Worm (Caenorhabditis elegans) whole organism, L4 larva: Measurements from ENCODE around the gene rga-1.

Experiments
- F10B5.3 ChIP-seq: sonication (generic microtip); optimal IDR thresholded peaks from 2 replicates; lab custom pipeline; 2016; ENCODE audit warnings: mild to moderate bottlenecking, missing genetic modification characterization, missing compliant biosample characterization
- F44E2.7 ChIP-seq: fragments of 200-800 bp; sonication (Bioruptor generic); IDR thresholded peaks from 2 replicates; pipeline ENCODE4 v2.1.2; 2022; ENCODE audit warnings: missing genetic modification characterization, missing compliant biosample characterization
- F49E8.2 ChIP-seq: sonication (generic microtip); optimal IDR thresholded peaks from 2 replicates; lab custom pipeline; 2016; ENCODE audit warnings: missing compliant biosample characterization, mild to moderate bottlenecking, missing genetic modification characterization, borderline replicate concordance
- R02D3.7 ChIP-seq: fragments of 150-350 bp; sonication (generic microtip); optimal IDR thresholded peaks from 3 replicates; lab custom pipeline; 2014; ENCODE audit warnings: missing biosample characterization, missing genetic modification characterization
- Y48G9A.11 ChIP-seq: fragments of 200-800 bp; sonication (Bioruptor generic); IDR thresholded peaks from 2 replicates; pipeline ENCODE4 v1.3.6; 2022; ENCODE audit warnings: missing genetic modification reagents, missing genetic modification characterization, missing compliant biosample characterization
- Y5F2A.4 ChIP-seq: fragments of 200-800 bp; sonication (Bioruptor generic); optimal IDR thresholded peaks from 2 replicates; lab custom pipeline; 2018; ENCODE audit warnings: mild to moderate bottlenecking, missing genetic modification characterization, missing compliant biosample characterization
- Y75B8A.6 ChIP-seq: fragments of 200-800 bp; sonication (Bioruptor generic); IDR thresholded peaks from 2 replicates; pipeline ENCODE4 v1.3.6; 2022; ENCODE audit warnings: missing genetic modification reagents, missing genetic modification characterization, missing compliant biosample characterization
- aha-1 ChIP-seq: fragments of 150-350 bp; peaks from one replicate; lab custom pipeline; 2014; ENCODE audit warnings: missing biosample characterization, missing genetic modification characterization
- aly-2 ChIP-seq: sonication (generic microtip); optimal IDR thresholded peaks from 2 replicates; lab custom pipeline; 2018; ENCODE audit warnings: missing biosample characterization, missing genetic modification characterization
- ceh-28 ChIP-seq: fragments of 150-350 bp; optimal IDR thresholded peaks from 2 replicates; lab custom pipeline; 2014; ENCODE audit warnings: missing biosample characterization, missing genetic modification reagents, missing genetic modification characterization
- ceh-62 ChIP-seq: sonication (generic microtip); optimal IDR thresholded peaks from 2 replicates; lab custom pipeline; 2017; ENCODE audit warnings: missing biosample characterization, missing genetic modification characterization
- ceh-82 ChIP-seq: sonication (generic microtip); optimal IDR thresholded peaks from 2 replicates; lab custom pipeline; 2017; ENCODE audit warnings: missing biosample characterization, missing genetic modification characterization
- daf-12 ChIP-seq: fragments of 150-350 bp; optimal IDR thresholded peaks from 2 replicates; lab custom pipeline; 2014; ENCODE audit warnings: missing biosample characterization, missing genetic modification reagents, missing genetic modification characterization
- daf-16 ChIP-seq, 3 experiments: sonication (generic microtip); optimal IDR thresholded peaks; 2 replicates each; lab custom pipeline; 2016 to 2017; ENCODE audit warnings: missing genetic modification characterization in 3 of 3, missing genetic modification reagents in 3 of 3, mild to moderate bottlenecking in 2 of 3, missing compliant biosample characterization in 2 of 3, missing biosample characterization in 1 of 3, moderate library complexity in 1 of 3
- daf-19 ChIP-seq: fragments of 200-800 bp; sonication (Bioruptor generic); conservative IDR thresholded peaks from 2 replicates; pipeline ENCODE4 v1.3.6; 2022; ENCODE audit warnings: missing genetic modification characterization, missing compliant biosample characterization
- dmd-6 ChIP-seq: fragments of 200-800 bp; sonication (Bioruptor generic); IDR thresholded peaks from 2 replicates; pipeline ENCODE4 v1.3.6; 2022; ENCODE audit warnings: missing genetic modification reagents, missing genetic modification characterization, missing compliant biosample characterization
- dmd-8 ChIP-seq: fragments of 200-800 bp; sonication (Bioruptor generic); IDR thresholded peaks from 2 replicates; pipeline ENCODE4 v1.3.6; 2022; ENCODE audit warnings: missing genetic modification characterization, missing compliant biosample characterization
- duxl-1 ChIP-seq: sonication (generic microtip); optimal IDR thresholded peaks from 2 replicates; lab custom pipeline; 2016; ENCODE audit warnings: mild to moderate bottlenecking, missing genetic modification characterization, moderate library complexity, missing compliant biosample characterization; ENCODE audit not compliant: poor library complexity
- dve-1 ChIP-seq: sonication (generic microtip); optimal IDR thresholded peaks from 2 replicates; lab custom pipeline; 2017; ENCODE audit warnings: antibody characterized with exemption, mild to moderate bottlenecking, missing genetic modification characterization, missing compliant biosample characterization; ENCODE audit not compliant: insufficient read depth
- egl-43 ChIP-seq: fragments of 200-800 bp; sonication (Bioruptor generic); IDR thresholded peaks from 2 replicates; pipeline ENCODE4 v1.3.6; 2022; ENCODE audit warnings: missing genetic modification reagents, missing genetic modification characterization, missing compliant biosample characterization
- gei-8 ChIP-seq: fragments of 200-800 bp; sonication (Bioruptor generic); optimal IDR thresholded peaks from 2 replicates; lab custom pipeline; 2018; ENCODE audit warnings: mild to moderate bottlenecking, missing genetic modification characterization, missing compliant biosample characterization
- hlh-11 ChIP-seq: fragments of 200-800 bp; sonication (Bioruptor generic); optimal IDR thresholded peaks from 2 replicates; lab custom pipeline; 2018; ENCODE audit warnings: mild to moderate bottlenecking, missing genetic modification characterization, missing compliant biosample characterization
- lim-7 ChIP-seq: fragments of 200-800 bp; sonication (Bioruptor generic); IDR thresholded peaks from 2 replicates; pipeline ENCODE4 v1.3.6; 2022; ENCODE audit warnings: missing genetic modification characterization, missing compliant biosample characterization
- lin-15B ChIP-seq: fragments of 150-350 bp; sonication (generic microtip); optimal IDR thresholded peaks from 3 replicates; lab custom pipeline; 2014; ENCODE audit warnings: missing biosample characterization, missing genetic modification characterization
- lin-38 ChIP-seq: fragments of 200-800 bp; sonication (Bioruptor generic); IDR thresholded peaks from 2 replicates; pipeline ENCODE4 v1.3.6; 2022; ENCODE audit warnings: missing genetic modification reagents, missing genetic modification characterization, missing compliant biosample characterization
- lsy-2 ChIP-seq, 2 experiments: fragments of 150-350 bp in 1 of 2; sonication (generic microtip) in 1 of 2; optimal IDR thresholded peaks; 2 replicates each; lab custom pipeline; 2014 to 2017; ENCODE audit warnings: missing biosample characterization in 2 of 2, missing genetic modification characterization in 2 of 2
- madf-5 ChIP-seq, 2 experiments: fragments of 200-800 bp; sonication (Bioruptor generic); IDR thresholded peaks; 2 replicates each; pipeline ENCODE4 v1.3.6; 2022; ENCODE audit warnings: missing compliant biosample characterization in 2 of 2, missing genetic modification characterization in 2 of 2
- madf-9 ChIP-seq: fragments of 200-800 bp; sonication (Bioruptor generic); conservative IDR thresholded peaks from 2 replicates; pipeline ENCODE4 v1.3.6; 2022; ENCODE audit warnings: missing genetic modification reagents, missing genetic modification characterization, missing compliant biosample characterization
- mdl-1 ChIP-seq, 2 experiments: fragments of 150-350 bp in 1 of 2; sonication (generic microtip) in 1 of 2; optimal IDR thresholded peaks; 2 replicates each; lab custom pipeline; 2014 to 2017; ENCODE audit warnings: missing biosample characterization in 2 of 2, missing genetic modification characterization in 2 of 2
- mdt-29 ChIP-seq: fragments of 200-800 bp; sonication (Bioruptor generic); IDR thresholded peaks from 2 replicates; pipeline ENCODE4 v1.3.6; 2022; ENCODE audit warnings: missing genetic modification reagents, missing genetic modification characterization, missing compliant biosample characterization
- mep-1 ChIP-seq: fragments of 150-350 bp; sonication (generic microtip); optimal IDR thresholded peaks from 3 replicates; lab custom pipeline; 2014; ENCODE audit warnings: missing biosample characterization, missing genetic modification characterization
- mes-2 ChIP-seq: sonication (generic microtip); optimal IDR thresholded peaks from 2 replicates; lab custom pipeline; 2016; ENCODE audit warnings: missing genotype, mild to moderate bottlenecking, missing genetic modification characterization, missing compliant biosample characterization; ENCODE audit not compliant: poor library complexity, severe bottlenecking
- mxl-3 ChIP-seq: fragments of 200-800 bp; sonication (Bioruptor generic); optimal IDR thresholded peaks from 2 replicates; lab custom pipeline; 2018; ENCODE audit warnings: mild to moderate bottlenecking, missing genetic modification characterization, missing compliant biosample characterization
- nhr-10 ChIP-seq: fragments of 150-350 bp; optimal IDR thresholded peaks from 2 replicates; lab custom pipeline; 2014; ENCODE audit warnings: missing biosample characterization, missing genetic modification characterization
- nhr-25 ChIP-seq: sonication (generic microtip); optimal IDR thresholded peaks from 2 replicates; lab custom pipeline; 2017; ENCODE audit warnings: missing genetic modification characterization, mild to moderate bottlenecking, missing compliant biosample characterization, antibody characterized with exemption, moderate library complexity, borderline replicate concordance; ENCODE audit not compliant: insufficient read depth
- nhr-28 ChIP-seq: fragments of 150-350 bp; optimal IDR thresholded peaks from 2 replicates; lab custom pipeline; 2014; ENCODE audit warnings: missing biosample characterization, missing genetic modification characterization
- nhr-77 ChIP-seq: fragments of 150-350 bp; optimal IDR thresholded peaks from 2 replicates; lab custom pipeline; 2014; ENCODE audit warnings: missing biosample characterization, missing genetic modification characterization
- pha-4 ChIP-seq, 2 experiments: fragments of 150-350 bp in 1 of 2; fragments of 200-800 bp in 1 of 2; sonication (Bioruptor generic) in 1 of 2; IDR thresholded peaks in 1 of 2; optimal IDR thresholded peaks in 1 of 2; 2 replicates each; pipeline versions ENCODE4 v1.3.6 to Lab custom; 2014 to 2022; ENCODE audit warnings: missing genetic modification characterization in 2 of 2, missing genetic modification reagents in 2 of 2, missing biosample characterization in 1 of 2, missing compliant biosample characterization in 1 of 2
- pqm-1 ChIP-seq: sonication (generic microtip); optimal IDR thresholded peaks from 2 replicates; lab custom pipeline; 2017; ENCODE audit warnings: missing biosample characterization, missing genetic modification characterization
- sdz-12 ChIP-seq: fragments of 200-800 bp; sonication (Bioruptor generic); optimal IDR thresholded peaks from 2 replicates; lab custom pipeline; 2018; ENCODE audit warnings: mild to moderate bottlenecking, missing genetic modification characterization, missing compliant biosample characterization
- skn-1 ChIP-seq: fragments of 150-350 bp; optimal IDR thresholded peaks from 2 replicates; lab custom pipeline; 2014; ENCODE audit warnings: missing biosample characterization, missing genetic modification characterization
- snpc-1.2 ChIP-seq: fragments of 200-800 bp; sonication (Bioruptor generic); IDR thresholded peaks from 2 replicates; pipeline ENCODE4 v1.3.6; 2022; ENCODE audit warnings: missing genetic modification reagents, missing genetic modification characterization, missing compliant biosample characterization
- snpc-4 ChIP-seq: fragments of 150-350 bp; optimal IDR thresholded peaks from 2 replicates; lab custom pipeline; 2014; ENCODE audit warnings: missing biosample characterization, missing genetic modification characterization
- spr-1 ChIP-seq: sonication (generic microtip); optimal IDR thresholded peaks from 2 replicates; lab custom pipeline; 2016; ENCODE audit warnings: mild to moderate bottlenecking, missing genetic modification characterization, missing compliant biosample characterization
- unc-39 ChIP-seq: sonication (generic microtip); optimal IDR thresholded peaks from 2 replicates; lab custom pipeline; 2017; ENCODE audit warnings: missing biosample characterization, missing genetic modification characterization
- unc-62 ChIP-seq, 3 experiments: fragments of 150-350 bp in 1 of 3; sonication (generic microtip); optimal IDR thresholded peaks in 2 of 3; peaks in 1 of 3; 1 replicate in 1 of 3; 2 replicates in 2 of 3; lab custom pipeline; 2014 to 2017; ENCODE audit warnings: missing biosample characterization in 3 of 3, missing genetic modification characterization in 3 of 3, missing genetic modification reagents in 3 of 3, missing genotype in 1 of 3
- zag-1 ChIP-seq: fragments of 150-350 bp; optimal IDR thresholded peaks from 2 replicates; lab custom pipeline; 2014; ENCODE audit warnings: missing biosample characterization, missing genetic modification characterization
- zfp-3 ChIP-seq: fragments of 200-800 bp; sonication (Bioruptor generic); conservative IDR thresholded peaks from 2 replicates; pipeline ENCODE4 v1.3.6; 2022; ENCODE audit warnings: missing genetic modification reagents, missing genetic modification characterization, missing compliant biosample characterization
- zip-2 ChIP-seq: fragments of 150-350 bp; optimal IDR thresholded peaks from 2 replicates; lab custom pipeline; 2014; ENCODE audit warnings: missing biosample characterization, missing genetic modification characterization

The rga-1 gene

ce11 chrII:11438417-11438816, 26.3 kb upstream of the rga-1 start, which contains the start of gene vha-6:
Gene vha-6, minus strand, starts transcription at chrII:11438452.
- no peak for TF ChIP-seq snpc-1.2 (GFP tag; lab: Robert Waterston, UW)
- TF ChIP-seq aly-2 (tag; lab: Kevin White, UChicago): no peak
- TF ChIP-seq spr-1: no peak
- TF ChIP-seq aha-1 (tag; lab: Kevin White, UChicago): no peak
- no peak for TF ChIP-seq zip-2 (tag; lab: Kevin White, UChicago)
- peak; percentile 58 for TF ChIP-seq nhr-28 (tag; lab: Kevin White, UChicago)
- no peak for TF ChIP-seq lim-7
- no peak for TF ChIP-seq R02D3.7 (tag; lab: Kevin White, UChicago)
- TF ChIP-seq unc-62 (GFP tag; optimal IDR thresholded peaks at IDR 0.05 in 1 of 2; lab: Kevin White, UChicago): no peak
- no peak for TF ChIP-seq unc-62 (tag; optimal IDR thresholded peaks at IDR 0.05; lab: Kevin White, UChicago)
- TF ChIP-seq ceh-28 (tag; lab: Kevin White, UChicago): no peak
- no peak for TF ChIP-seq madf-9 (GFP tag; lab: Robert Waterston, UW)
- TF ChIP-seq skn-1 (tag; lab: Kevin White, UChicago): no peak
- no peak for TF ChIP-seq egl-43 (GFP tag; lab: Robert Waterston, UW)
- TF ChIP-seq lsy-2 (tag; optimal IDR thresholded peaks at IDR 0.05; lab: Kevin White, UChicago): no peak
- TF ChIP-seq nhr-25 (tag; lab: Kevin White, UChicago): no peak
- TF ChIP-seq lin-38 (GFP tag; lab: Robert Waterston, UW): no peak
- no peak for TF ChIP-seq F49E8.2 (tag; lab: Kevin White, UChicago)
- no peak for TF ChIP-seq snpc-4
- no peak for TF ChIP-seq ceh-62 (tag; lab: Kevin White, UChicago)
- TF ChIP-seq dmd-6 (GFP tag; lab: Robert Waterston, UW): peak; percentile 67
- no peak for TF ChIP-seq gei-8 (GFP tag; lab: Kevin White, UChicago)
- no peak for TF ChIP-seq nhr-10 (tag; lab: Kevin White, UChicago)
- TF ChIP-seq Y75B8A.6 (GFP tag; lab: Robert Waterston, UW): no peak
- no peak for TF ChIP-seq daf-16 (GFP tag; optimal IDR thresholded peaks at IDR 0.05; lab: Kevin White, UChicago)
- peak; percentile 50 for TF ChIP-seq daf-16 (tag; optimal IDR thresholded peaks at IDR 0.05; lab: Kevin White, UChicago)
- TF ChIP-seq madf-5 (GFP tag; IDR thresholded peaks at IDR 0.05; lab: Robert Waterston, UW): no peak
- no peak for TF ChIP-seq F44E2.7 (GFP tag; lab: Robert Waterston, UW)
- no peak for TF ChIP-seq mxl-3 (GFP tag; lab: Kevin White, UChicago)
- no peak for TF ChIP-seq ceh-82 (tag; lab: Kevin White, UChicago)
- TF ChIP-seq Y48G9A.11 (GFP tag; lab: Robert Waterston, UW): no peak
- no peak for TF ChIP-seq Y5F2A.4 (GFP tag; lab: Kevin White, UChicago)
- no peak for TF ChIP-seq mes-2 (tag; lab: Kevin White, UChicago)
- no peak for TF ChIP-seq lin-15B (tag; lab: Kevin White, UChicago)
- TF ChIP-seq sdz-12 (GFP tag; lab: Kevin White, UChicago): no peak
- peak; percentile 39 for TF ChIP-seq dve-1 (tag; lab: Kevin White, UChicago)
- TF ChIP-seq F10B5.3 (tag; lab: Kevin White, UChicago): no peak
- TF ChIP-seq dmd-8: no peak
- no peak for TF ChIP-seq duxl-1
- TF ChIP-seq nhr-77 (tag; lab: Kevin White, UChicago): peak; percentile 48
- no peak for TF ChIP-seq pha-4 (GFP tag; IDR thresholded peaks at IDR 0.05; lab: Robert Waterston, UW)
- TF ChIP-seq pha-4 (tag; optimal IDR thresholded peaks at IDR 0.05; lab: Kevin White, UChicago): no peak
- no peak for TF ChIP-seq unc-39 (tag; lab: Kevin White, UChicago)
- no peak for TF ChIP-seq daf-12
- TF ChIP-seq hlh-11 (tag; lab: Kevin White, UChicago): peak; percentile 54
- no peak for TF ChIP-seq mdt-29 (GFP tag; lab: Robert Waterston, UW)
- TF ChIP-seq mdl-1 (tag; optimal IDR thresholded peaks at IDR 0.05; lab: Kevin White, UChicago): no peak
- no peak for TF ChIP-seq daf-19 (GFP tag; lab: Robert Waterston, UW)
- TF ChIP-seq zag-1 (tag; lab: Kevin White, UChicago): no peak
- no peak for TF ChIP-seq zfp-3 (GFP tag; lab: Robert Waterston, UW)
- TF ChIP-seq pqm-1 (tag; lab: Kevin White, UChicago): peak; percentile 93
- peak; percentile 2 for TF ChIP-seq mep-1
